Worm (Caenorhabditis elegans) whole organism, mixed stage, embryonic: ENCODE measurements around the gene col-120.

Experiments used
- M03D4.4 ChIP-seq: sonication (generic microtip); optimal IDR thresholded peaks from 2 replicates; lab custom pipeline; 2017; ENCODE audit warnings: mild to moderate bottlenecking, missing genetic modification characterization, missing compliant biosample characterization
- ceh-39 ChIP-seq: fragments of 150-350 bp; optimal IDR thresholded peaks from 2 replicates; lab custom pipeline; 2014; ENCODE audit warnings: missing biosample characterization, missing genetic modification characterization
- nhr-28 ChIP-seq: fragments of 150-350 bp; optimal IDR thresholded peaks from 2 replicates; lab custom pipeline; 2014; ENCODE audit warnings: missing biosample characterization, missing genetic modification characterization
- nhr-76 ChIP-seq: sonication (generic microtip); optimal IDR thresholded peaks from 2 replicates; lab custom pipeline; 2017; ENCODE audit warnings: missing biosample characterization, missing genetic modification characterization
- pha-4 ChIP-seq: fragments of 150-350 bp; optimal IDR thresholded peaks from 2 replicates; lab custom pipeline; 2018; ENCODE audit warnings: missing biosample characterization, missing genetic modification reagents, missing genetic modification characterization
- unc-120 ChIP-seq: sonication (generic microtip); optimal IDR thresholded peaks from 2 replicates; lab custom pipeline; 2017; ENCODE audit warnings: missing genetic modification characterization, missing compliant biosample characterization; ENCODE audit not compliant: poor library complexity, severe bottlenecking

DNA sequence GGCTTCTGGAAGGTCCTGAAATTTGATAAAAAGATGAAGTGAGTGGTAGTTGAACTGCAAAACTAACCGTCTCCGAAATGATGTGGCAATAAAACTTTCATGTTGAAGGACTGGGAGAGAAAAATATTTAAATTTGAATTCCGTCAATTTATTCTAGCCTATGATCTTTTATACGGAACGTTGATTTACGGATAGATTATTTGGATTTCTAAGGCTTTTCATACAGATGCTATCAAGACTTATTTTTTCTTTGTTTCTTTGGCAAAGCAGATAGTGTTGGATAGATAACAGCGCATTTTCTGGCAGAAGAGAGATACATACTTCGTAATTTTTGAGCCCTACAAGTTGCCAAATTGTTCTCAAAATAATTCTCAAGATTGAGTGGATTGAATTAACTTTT, 42.4 kb upstream of the col-120 start, which contains the start of gene F49C12.4:
- no peak for TF ChIP-seq unc-120 (tag; lab: Kevin White, UChicago)
- no peak for TF ChIP-seq nhr-28
- TF ChIP-seq nhr-76 (tag; lab: Kevin White, UChicago): no peak
- no peak for TF ChIP-seq ceh-39 (tag; lab: Kevin White, UChicago)
- no peak for TF ChIP-seq M03D4.4 (tag; lab: Kevin White, UChicago)
- TF ChIP-seq pha-4: no peak
